Worm (Caenorhabditis elegans) whole organism, late embryonic: ENCODE results near the gene col-168.

Experiments
- F13H6.1 ChIP-seq: sonication (generic microtip); optimal IDR thresholded peaks from 2 replicates; lab custom pipeline; 2016; ENCODE audit warnings: missing genetic modification characterization, missing compliant biosample characterization
- K09A11.1 ChIP-seq: sonication (generic microtip); optimal IDR thresholded peaks from 2 replicates; lab custom pipeline; 2017; ENCODE audit warnings: antibody characterized with exemption, mild to moderate bottlenecking, missing genetic modification characterization, missing compliant biosample characterization; ENCODE audit not compliant: insufficient read depth
- dve-1 ChIP-seq: sonication (generic microtip); optimal IDR thresholded peaks from 2 replicates; lab custom pipeline; 2017; ENCODE audit warnings: antibody characterized with exemption, mild to moderate bottlenecking, missing genetic modification characterization, missing compliant biosample characterization
- eyg-1 ChIP-seq: sonication (generic microtip); optimal IDR thresholded peaks from 2 replicates; lab custom pipeline; 2016; ENCODE audit warnings: missing genotype, missing genetic modification characterization, missing compliant biosample characterization
- pax-1 ChIP-seq: fragments of 150-350 bp; optimal IDR thresholded peaks from 2 replicates; lab custom pipeline; 2014; ENCODE audit warnings: missing biosample characterization, missing genetic modification characterization
- pha-4 ChIP-seq: fragments of 150-350 bp; optimal IDR thresholded peaks from 2 replicates; lab custom pipeline; 2018; ENCODE audit warnings: missing biosample characterization, missing genetic modification reagents, missing genetic modification characterization
- ttx-3 ChIP-seq: sonication (generic microtip); optimal IDR thresholded peaks from 2 replicates; lab custom pipeline; 2016; ENCODE audit warnings: missing genetic modification reagents, missing genetic modification characterization, missing compliant biosample characterization

- TF ChIP-seq K09A11.1 (tag; lab: Kevin White, UChicago) (no peak), eyg-1 (tag; lab: Kevin White, UChicago) (no peak), pax-1 (tag; lab: Kevin White, UChicago) (no peak), ttx-3 (tag; lab: Kevin White, UChicago) (no peak), F13H6.1 (tag; lab: Kevin White, UChicago) (no peak), dve-1 (tag; lab: Kevin White, UChicago) (no peak), pha-4 (tag; lab: Kevin White, UChicago) (no peak)
Measured at ce11 chrX:6355030-6355635, 28.9 kb downstream of the col-168 start, which contains the start of gene C03B1.5.
